Fruit fly (Drosophila melanogaster) whole organism, embryonic: Measurements from ENCODE around the gene GluProRS.

Experiments
- Asciz ChIP-seq: fragments of 200-800 bp; sonication (Bioruptor generic); optimal IDR thresholded peaks from 2 replicates; lab custom pipeline; 2017; ENCODE audit warnings: missing biosample characterization, mild to moderate bottlenecking, missing genetic modification characterization, missing genetic modification reagents
- Atf3 ChIP-seq: fragments of 200-800 bp; sonication (Bioruptor generic); optimal IDR thresholded peaks from 3 replicates; lab custom pipeline; 2016; ENCODE audit warnings: missing biosample characterization, missing genetic modification characterization
- CG11560 ChIP-seq: fragments of 200-800 bp; sonication (Bioruptor generic); IDR thresholded peaks from 3 replicates; pipeline ENCODE4 v1.3.6; 2022; ENCODE audit warnings: missing biosample characterization, missing genetic modification characterization
- CG11696 ChIP-seq: fragments of 200-800 bp; sonication (Bioruptor generic); IDR thresholded peaks from 2 replicates; pipeline ENCODE4 v1.3.6; 2022; ENCODE audit warnings: missing biosample characterization, missing genetic modification characterization
- CG14667 ChIP-seq: fragments of 200-800 bp; sonication (Bioruptor generic); IDR thresholded peaks from 2 replicates; pipeline ENCODE4 v1.3.6; 2022; ENCODE audit warnings: missing biosample characterization, missing genetic modification characterization
- CG14965 ChIP-seq: fragments of 200-800 bp; sonication (Bioruptor generic); optimal IDR thresholded peaks from 2 replicates; lab custom pipeline; 2016; ENCODE audit warnings: missing biosample characterization, missing genetic modification characterization, borderline replicate concordance
- CG16813 ChIP-seq: fragments of 200-800 bp; sonication (Bioruptor generic); IDR thresholded peaks from 3 replicates; pipeline ENCODE4 v1.3.6; 2022; ENCODE audit warnings: missing biosample characterization, missing genetic modification characterization; ENCODE audit not compliant: partially characterized antibody
- CG16815 ChIP-seq: fragments of 200-800 bp; sonication (Bioruptor generic); optimal IDR thresholded peaks from 3 replicates; lab custom pipeline; 2017; ENCODE audit warnings: missing biosample characterization, mild to moderate bottlenecking, missing genetic modification characterization
- CG16863 ChIP-seq: fragments of 200-800 bp; sonication (Bioruptor generic); optimal IDR thresholded peaks from 3 replicates; lab custom pipeline; 2016; ENCODE audit warnings: missing biosample characterization, missing genetic modification characterization
- CG17385 ChIP-seq: fragments of 200-800 bp; sonication (Bioruptor generic); optimal IDR thresholded peaks from 3 replicates; lab custom pipeline; 2018; ENCODE audit warnings: missing biosample characterization, mild to moderate bottlenecking, missing genetic modification characterization
- CG18476 ChIP-seq: fragments of 200-800 bp; sonication (Bioruptor generic); optimal IDR thresholded peaks from 2 replicates; lab custom pipeline; 2016; ENCODE audit warnings: missing biosample characterization, mild to moderate bottlenecking, missing genetic modification characterization
- CG2202 ChIP-seq: fragments of 200-800 bp; sonication (Bioruptor generic); optimal IDR thresholded peaks from 2 replicates; lab custom pipeline; 2018; ENCODE audit warnings: missing biosample characterization, mild to moderate bottlenecking, missing genetic modification characterization
- CG31365 ChIP-seq: fragments of 200-800 bp; sonication (Bioruptor generic); optimal IDR thresholded peaks from 2 replicates; lab custom pipeline; 2018; ENCODE audit warnings: missing biosample characterization, mild to moderate bottlenecking, missing genetic modification characterization
- CG32772 ChIP-seq: fragments of 200-800 bp; sonication (Bioruptor generic); IDR thresholded peaks from 2 replicates; pipeline ENCODE4 v1.3.6; 2022; ENCODE audit warnings: missing biosample characterization, missing genetic modification characterization
- CG34376 ChIP-seq: fragments of 200-800 bp; sonication (Bioruptor generic); optimal IDR thresholded peaks from 2 replicates; lab custom pipeline; 2018; ENCODE audit warnings: missing biosample characterization, mild to moderate bottlenecking, missing genetic modification characterization
- CG3726 ChIP-seq: fragments of 200-800 bp; sonication (Bioruptor generic); IDR thresholded peaks from 3 replicates; pipeline ENCODE4, ENCODE4 v1.3.6; 2022; ENCODE audit warnings: missing biosample characterization, missing genetic modification characterization
- CG6654 ChIP-seq: fragments of 200-800 bp; sonication (Bioruptor generic); optimal IDR thresholded peaks from 2 replicates; lab custom pipeline; 2017; ENCODE audit warnings: missing biosample characterization, mild to moderate bottlenecking, missing genetic modification characterization
- CG8944 ChIP-seq: fragments of 200-800 bp; sonication (Bioruptor generic); optimal IDR thresholded peaks from 3 replicates; lab custom pipeline; 2016; ENCODE audit warnings: missing biosample characterization, missing genetic modification characterization
- CTCF ChIP-seq: fragments of 200-800 bp; sonication (Bioruptor generic); optimal IDR thresholded peaks from 2 replicates; lab custom pipeline; 2017; ENCODE audit warnings: missing biosample characterization, mild to moderate bottlenecking, missing genetic modification characterization, moderate library complexity
- CrebB ChIP-seq: fragments of 200-800 bp; sonication (Bioruptor generic); optimal IDR thresholded peaks from 3 replicates; lab custom pipeline; 2018; ENCODE audit warnings: missing biosample characterization, mild to moderate bottlenecking, missing genetic modification characterization
- D ChIP-seq, 2 experiments: fragments of 200-800 bp in 1 of 2; fragments of >200 bp in 1 of 2; sonication (Bioruptor generic) in 1 of 2; optimal IDR thresholded peaks; 2 replicates in 1 of 2; 3 replicates in 1 of 2; lab custom pipeline; 2017; ENCODE audit warnings: mild to moderate bottlenecking in 1 of 2, missing biosample characterization in 1 of 2, missing genetic modification characterization in 1 of 2, missing genetic modification reagents in 1 of 2
- Dip3 ChIP-seq: fragments of 200-800 bp; sonication (Bioruptor generic); optimal IDR thresholded peaks from 3 replicates; lab custom pipeline; 2016; ENCODE audit warnings: missing biosample characterization, missing genetic modification characterization
- Hr3 ChIP-seq: fragments of 200-800 bp; sonication (Bioruptor generic); optimal IDR thresholded peaks from 3 replicates; lab custom pipeline; 2016; ENCODE audit warnings: missing biosample characterization, missing genetic modification characterization
- Nf-YA ChIP-seq: fragments of 200-800 bp; sonication (Bioruptor generic); IDR thresholded peaks from 2 replicates; pipeline ENCODE4 v1.3.6; 2022; ENCODE audit warnings: missing biosample characterization, missing genetic modification characterization
- Nf-YB ChIP-seq: fragments of 200-800 bp; sonication (Bioruptor generic); optimal IDR thresholded peaks from 3 replicates; lab custom pipeline; 2019; ENCODE audit warnings: missing biosample characterization, mild to moderate bottlenecking, missing genetic modification characterization, moderate library complexity
- Nf-YC ChIP-seq: fragments of 200-800 bp; optimal IDR thresholded peaks from 3 replicates; lab custom pipeline; 2019; ENCODE audit warnings: missing biosample characterization, mild to moderate bottlenecking, missing genetic modification characterization, moderate library complexity
- Opbp ChIP-seq: fragments of 200-800 bp; sonication (Bioruptor generic); IDR thresholded peaks from 3 replicates; pipeline ENCODE4 v1.3.6; 2022; ENCODE audit warnings: missing biosample characterization, missing genetic modification characterization; ENCODE audit not compliant: partially characterized antibody
- Rfx ChIP-seq: fragments of 200-800 bp; sonication (Bioruptor generic); IDR thresholded peaks from 2 replicates; pipeline ENCODE4 v1.3.6; 2022; ENCODE audit warnings: missing biosample characterization, missing genetic modification characterization
- Vsx1 ChIP-seq: fragments of 200-800 bp; sonication (Bioruptor generic); optimal IDR thresholded peaks from 2 replicates; lab custom pipeline; 2017; ENCODE audit warnings: missing biosample characterization, mild to moderate bottlenecking, missing genetic modification characterization, missing genetic modification reagents
- ab ChIP-seq: fragments of 200-800 bp; sonication (Bioruptor generic); optimal IDR thresholded peaks from 2 replicates; lab custom pipeline; 2016; ENCODE audit warnings: missing biosample characterization, missing genetic modification characterization
- ase ChIP-seq: fragments of 200-800 bp; sonication (Bioruptor generic); IDR thresholded peaks from 3 replicates; pipeline ENCODE4 v1.3.6; 2022; ENCODE audit warnings: missing biosample characterization, missing genetic modification characterization
- br ChIP-seq: fragments of >200 bp; optimal IDR thresholded peaks from 2 replicates; lab custom pipeline; 2017
- chm ChIP-seq: fragments of 200-800 bp; sonication (Bioruptor generic); IDR thresholded peaks from 2 replicates; pipeline ENCODE4 v1.3.6; 2022; ENCODE audit warnings: missing biosample characterization, missing genetic modification characterization
- ems ChIP-seq: fragments of 200-800 bp; sonication (Bioruptor generic); optimal IDR thresholded peaks from 3 replicates; lab custom pipeline; 2016; ENCODE audit warnings: missing biosample characterization, missing genetic modification characterization
- her ChIP-seq: fragments of 200-800 bp; sonication (Bioruptor generic); optimal IDR thresholded peaks from 2 replicates; lab custom pipeline; 2016; ENCODE audit warnings: missing biosample characterization, missing genetic modification characterization
- jigr1 ChIP-seq: fragments of 200-800 bp; sonication (Bioruptor generic); IDR thresholded peaks from 3 replicates; pipeline ENCODE4 v1.3.6; 2022; ENCODE audit warnings: missing biosample characterization, missing genetic modification characterization
- ken ChIP-seq: fragments of 200-800 bp; sonication (Bioruptor generic); IDR thresholded peaks from 3 replicates; pipeline ENCODE4 v1.3.6; 2022; ENCODE audit warnings: missing biosample characterization, missing genetic modification characterization
- lilli ChIP-seq: fragments of 200-800 bp; sonication (Bioruptor generic); optimal IDR thresholded peaks from 3 replicates; lab custom pipeline; 2016; ENCODE audit warnings: missing biosample characterization, missing genetic modification characterization
- maf-S ChIP-seq: fragments of 200-800 bp; sonication (Bioruptor generic); optimal IDR thresholded peaks from 2 replicates; lab custom pipeline; 2016; ENCODE audit warnings: missing biosample characterization, missing genetic modification characterization
- mirr ChIP-seq: fragments of 200-800 bp; sonication (Bioruptor generic); optimal IDR thresholded peaks from 3 replicates; lab custom pipeline; 2018; ENCODE audit warnings: missing biosample characterization, mild to moderate bottlenecking, missing genetic modification characterization
- pho ChIP-seq: fragments of 200-800 bp; sonication (Bioruptor generic); optimal IDR thresholded peaks from 2 replicates; lab custom pipeline; 2016; ENCODE audit warnings: missing biosample characterization, missing genetic modification characterization
- pita ChIP-seq: fragments of 200-800 bp; sonication (Bioruptor generic); optimal IDR thresholded peaks from 2 replicates; lab custom pipeline; 2017; ENCODE audit warnings: missing biosample characterization, mild to moderate bottlenecking, missing genetic modification characterization
- prd ChIP-seq, 3 experiments: fragments of >200 bp in 2 of 3; fragments of 200-800 bp in 1 of 3; sonication (Bioruptor generic) in 1 of 3; optimal IDR thresholded peaks in 2 of 3; IDR thresholded peaks in 1 of 3; 2 replicates in 2 of 3; 3 replicates in 1 of 3; pipeline versions ENCODE4 v1.3.6 to Lab custom; 2017 to 2022; ENCODE audit warnings: missing biosample characterization in 1 of 3, missing genetic modification characterization in 1 of 3
- run ChIP-seq: fragments of 200-800 bp; sonication (Bioruptor generic); optimal IDR thresholded peaks from 3 replicates; lab custom pipeline; 2018; ENCODE audit warnings: missing biosample characterization, mild to moderate bottlenecking, missing genetic modification characterization
- tio ChIP-seq: fragments of 200-800 bp; sonication (Bioruptor generic); optimal IDR thresholded peaks from 2 replicates; lab custom pipeline; 2017; ENCODE audit warnings: missing biosample characterization, missing genetic modification characterization, inconsistent platforms
- tna ChIP-seq: fragments of 200-800 bp; sonication (Bioruptor generic); IDR thresholded peaks from 2 replicates; pipeline ENCODE4 v1.3.6; 2022; ENCODE audit warnings: missing biosample characterization, missing genetic modification characterization; ENCODE audit not compliant: partially characterized antibody
- toy ChIP-seq: fragments of 200-800 bp; sonication (Bioruptor generic); IDR thresholded peaks from 2 replicates; pipeline ENCODE4 v1.3.6; 2022; ENCODE audit warnings: missing biosample characterization, missing genetic modification characterization
- vvl ChIP-seq: fragments of 200-800 bp; sonication (Bioruptor generic); IDR thresholded peaks from 2 replicates; pipeline ENCODE4 v1.3.6; 2022; ENCODE audit warnings: missing biosample characterization, missing genetic modification characterization
- zfh1 ChIP-seq: fragments of 200-800 bp; sonication (Bioruptor generic); IDR thresholded peaks from 3 replicates; pipeline ENCODE4 v1.3.6; 2022; ENCODE audit warnings: missing biosample characterization, missing genetic modification characterization

The GluProRS gene

DNA sequence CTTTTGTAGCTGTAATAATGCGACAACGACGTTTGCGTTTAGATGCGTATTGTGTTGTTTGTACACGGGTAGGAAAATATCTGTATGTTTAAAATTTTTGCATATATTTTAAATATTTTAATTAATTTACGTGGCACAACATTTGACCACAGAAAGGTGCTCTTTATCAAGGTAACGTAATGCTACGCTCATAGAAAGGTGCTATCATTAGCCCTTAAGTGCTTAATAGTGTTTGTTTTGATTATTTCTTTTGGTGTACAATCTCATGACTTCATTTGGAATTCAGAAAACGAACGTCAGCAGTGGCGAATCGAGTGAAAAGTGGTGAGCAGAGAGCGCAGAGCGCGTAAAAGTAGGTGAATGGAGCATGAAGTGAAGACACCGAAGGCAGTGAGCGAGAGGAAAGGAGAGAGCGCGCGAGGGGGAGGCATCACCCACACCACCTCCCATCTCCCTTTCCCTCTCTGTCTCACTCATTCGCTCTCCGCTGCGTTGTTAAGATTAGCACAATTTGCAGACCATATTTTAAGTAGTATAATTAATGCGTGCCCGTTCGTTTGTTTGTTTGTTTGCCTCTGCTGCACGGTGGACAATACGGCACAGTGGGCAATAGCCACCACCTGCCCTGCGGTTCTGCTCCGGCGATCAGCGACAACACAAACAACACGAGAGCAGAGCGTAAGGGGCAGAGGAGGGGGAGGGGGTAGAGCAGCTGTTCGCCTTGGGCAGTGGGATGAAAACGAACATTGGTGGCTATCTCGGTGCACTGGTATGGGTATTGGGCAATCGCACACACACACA lies 36.3 kb downstream of the GluProRS start (continued):
- TF ChIP-seq CG31365: no peak
- no peak for TF ChIP-seq pho
- TF ChIP-seq CTCF: no peak
- TF ChIP-seq CG14667: no peak
- no peak for TF ChIP-seq CG6654 (GFP tag; lab: Kevin White, UChicago)
- no peak for TF ChIP-seq D (optimal IDR thresholded peaks at IDR 0.05; lab: Kevin White, UChicago)
- TF ChIP-seq D (GFP tag; optimal IDR thresholded peaks at IDR 0.05; lab: Kevin White, UChicago): peak; percentile 20
- TF ChIP-seq maf-S (GFP tag; lab: Kevin White, UChicago): no peak
- TF ChIP-seq CG11560 (tag; lab: Robert Waterston, UW): no peak
- no peak; the same call in 2 of the 3 replicates for TF ChIP-seq ken
- no peak for TF ChIP-seq ab (GFP tag; lab: Kevin White, UChicago)
- no peak for TF ChIP-seq lilli (GFP tag; lab: Kevin White, UChicago)
- TF ChIP-seq Nf-YA (GFP tag; lab: Robert Waterston, UW): 0 out of 2 replicates have a peak, but pooled peaks have one; percentile 44
- no peak for TF ChIP-seq CG16815 (GFP tag; lab: Kevin White, UChicago)
- TF ChIP-seq Atf3 (GFP tag; lab: Kevin White, UChicago): no peak
- 0 out of 3 replicates have a peak, but pooled peaks have one; percentile 27 for TF ChIP-seq ase (GFP tag; lab: Robert Waterston, UW)
- TF ChIP-seq CG34376 (GFP tag; lab: Kevin White, UChicago): peak; percentile 32
- peak; percentile 3 for TF ChIP-seq Dip3
- TF ChIP-seq toy: no peak
- peak; percentile 14 for TF ChIP-seq Nf-YC (tag; lab: Kevin White, UChicago)
- TF ChIP-seq CG8944: no peak
- peak; percentile 68; the same call in 1 of the 2 replicates for TF ChIP-seq chm (GFP tag; lab: Robert Waterston, UW)
- no peak for TF ChIP-seq CG14965
- TF ChIP-seq Hr3 (GFP tag; lab: Kevin White, UChicago): no peak
- no peak for TF ChIP-seq Vsx1 (GFP tag; lab: Kevin White, UChicago)
- peak; percentile 19 for TF ChIP-seq Asciz (GFP tag; lab: Kevin White, UChicago)
- peak; percentile 15 for TF ChIP-seq CG18476 (GFP tag; lab: Kevin White, UChicago)
- TF ChIP-seq Rfx (GFP tag; lab: Robert Waterston, UW): peak; percentile 59
- no peak; the same call in 1 of the 2 replicates for TF ChIP-seq tna (GFP tag; lab: Robert Waterston, UW)
- TF ChIP-seq Opbp: no peak
- no peak for TF ChIP-seq her
- peak; percentile 18 for TF ChIP-seq CG17385 (GFP tag; lab: Kevin White, UChicago)
- no peak for TF ChIP-seq CG3726
- TF ChIP-seq CrebB (tag; lab: Kevin White, UChicago): peak; percentile 33
- no peak for TF ChIP-seq jigr1
- peak; percentile 76 for TF ChIP-seq mirr (GFP tag; lab: Kevin White, UChicago)
- no peak for TF ChIP-seq prd (optimal IDR thresholded peaks at IDR 0.05; lab: Kevin White, UChicago)
- peak; percentile 32; the same call in 1 of the 3 replicates for TF ChIP-seq prd (GFP tag; IDR thresholded peaks at IDR 0.05; lab: Robert Waterston, UW)
- TF ChIP-seq Nf-YB (GFP tag; lab: Kevin White, UChicago): no peak
- peak; percentile 57; the same call in 1 of the 3 replicates for TF ChIP-seq zfh1 (GFP tag; lab: Robert Waterston, UW)
- no peak for TF ChIP-seq CG16863
- TF ChIP-seq CG16813 (GFP tag; lab: Robert Waterston, UW): no peak
- no peak for TF ChIP-seq run (tag; lab: Kevin White, UChicago)
- TF ChIP-seq CG2202 (tag; lab: Kevin White, UChicago): no peak
- TF ChIP-seq CG11696 (GFP tag; lab: Robert Waterston, UW): no peak
- 0 out of 2 replicates have a peak, but pooled peaks have one; percentile 7 for TF ChIP-seq CG32772 (GFP tag; lab: Robert Waterston, UW)
- no peak for TF ChIP-seq ems (GFP tag; lab: Kevin White, UChicago)
- TF ChIP-seq tio: no peak
- no peak for TF ChIP-seq pita (GFP tag; lab: Kevin White, UChicago)
- TF ChIP-seq vvl: peak; percentile 71
- TF ChIP-seq br (lab: Kevin White, UChicago): no peak
